Fruit fly (Drosophila melanogaster) whole organism, embryonic: ENCODE measurements around the gene peb.

Source experiments
- Atf3 ChIP-seq: fragments of 200-800 bp; sonication (Bioruptor generic); optimal IDR thresholded peaks from 3 replicates; lab custom pipeline; 2016; ENCODE audit warnings: missing biosample characterization, missing genetic modification characterization
- Bdp1 ChIP-seq: fragments of 200-800 bp; sonication (Bioruptor generic); optimal IDR thresholded peaks from 3 replicates; lab custom pipeline; 2016; ENCODE audit warnings: missing biosample characterization, missing genetic modification characterization
- CG10274 ChIP-seq: fragments of 200-800 bp; sonication (Bioruptor generic); optimal IDR thresholded peaks from 3 replicates; lab custom pipeline; 2017; ENCODE audit warnings: missing biosample characterization, mild to moderate bottlenecking, missing genetic modification characterization
- CG14667 ChIP-seq: fragments of 200-800 bp; sonication (Bioruptor generic); IDR thresholded peaks from 2 replicates; pipeline ENCODE4 v1.3.6; 2022; ENCODE audit warnings: missing biosample characterization, missing genetic modification characterization
- CG15514 ChIP-seq: fragments of 200-800 bp; sonication (Bioruptor generic); optimal IDR thresholded peaks from 3 replicates; lab custom pipeline; 2017; ENCODE audit warnings: missing biosample characterization, missing genetic modification characterization, mild to moderate bottlenecking, moderate library complexity, missing genetic modification reagents
- CG1602 ChIP-seq: fragments of 200-800 bp; sonication (Bioruptor generic); optimal IDR thresholded peaks from 3 replicates; lab custom pipeline; 2016; ENCODE audit warnings: missing biosample characterization, missing genetic modification characterization
- CG17829 ChIP-seq: fragments of 200-800 bp; optimal IDR thresholded peaks from 2 replicates; lab custom pipeline; 2019; ENCODE audit warnings: missing biosample characterization, mild to moderate bottlenecking, missing genetic modification characterization, moderate library complexity
- CG1792 ChIP-seq: fragments of 200-800 bp; sonication (Bioruptor generic); optimal IDR thresholded peaks from 2 replicates; lab custom pipeline; 2016; ENCODE audit warnings: missing biosample characterization, missing genetic modification characterization
- CG18599 ChIP-seq: fragments of 200-800 bp; sonication (Bioruptor generic); optimal IDR thresholded peaks from 3 replicates; lab custom pipeline; 2017; ENCODE audit warnings: missing biosample characterization, missing genetic modification characterization, mild to moderate bottlenecking, moderate library complexity, missing genetic modification reagents
- CG32532 ChIP-seq: fragments of 200-800 bp; sonication (Bioruptor generic); IDR thresholded peaks from 2 replicates; pipeline ENCODE4 v1.3.6; 2022; ENCODE audit warnings: missing biosample characterization, missing genetic modification characterization
- CG3726 ChIP-seq: fragments of 200-800 bp; sonication (Bioruptor generic); IDR thresholded peaks from 3 replicates; pipeline ENCODE4, ENCODE4 v1.3.6; 2022; ENCODE audit warnings: missing biosample characterization, missing genetic modification characterization
- CG3838 ChIP-seq: fragments of 200-800 bp; sonication (Bioruptor generic); optimal IDR thresholded peaks from 3 replicates; lab custom pipeline; 2016; ENCODE audit warnings: missing biosample characterization, missing genetic modification characterization
- CG43689 ChIP-seq: fragments of 200-800 bp; sonication (Bioruptor generic); IDR thresholded peaks from 2 replicates; pipeline ENCODE4 v1.3.6; 2022; ENCODE audit warnings: missing biosample characterization, missing genetic modification characterization
- CG4404 ChIP-seq: fragments of 200-800 bp; sonication (Bioruptor generic); IDR thresholded peaks from 2 replicates; pipeline ENCODE4 v1.3.6; 2022; ENCODE audit warnings: missing biosample characterization, missing genetic modification characterization
- CG4424 ChIP-seq: fragments of 200-800 bp; sonication (Bioruptor generic); optimal IDR thresholded peaks from 3 replicates; lab custom pipeline; 2016; ENCODE audit warnings: missing biosample characterization, missing genetic modification characterization
- CG8359 ChIP-seq: fragments of 200-800 bp; sonication (Bioruptor generic); optimal IDR thresholded peaks from 2 replicates; lab custom pipeline; 2017; ENCODE audit warnings: missing biosample characterization, mild to moderate bottlenecking, missing genetic modification characterization, borderline replicate concordance
- CG9215 ChIP-seq: fragments of 200-800 bp; sonication (Bioruptor generic); IDR thresholded peaks from 2 replicates; pipeline ENCODE4 v1.3.6; 2022; ENCODE audit warnings: missing biosample characterization, missing genetic modification characterization
- D ChIP-seq, 2 experiments: fragments of 200-800 bp in 1 of 2; fragments of >200 bp in 1 of 2; sonication (Bioruptor generic) in 1 of 2; optimal IDR thresholded peaks; 2 replicates in 1 of 2; 3 replicates in 1 of 2; lab custom pipeline; 2017; ENCODE audit warnings: mild to moderate bottlenecking in 1 of 2, missing biosample characterization in 1 of 2, missing genetic modification characterization in 1 of 2, missing genetic modification reagents in 1 of 2
- D19A ChIP-seq: fragments of 200-800 bp; optimal IDR thresholded peaks from 3 replicates; lab custom pipeline; 2019; ENCODE audit warnings: missing biosample characterization, mild to moderate bottlenecking, missing genetic modification characterization, moderate library complexity
- Dll ChIP-seq: fragments of 200-800 bp; sonication (Bioruptor generic); IDR thresholded peaks from 4 replicates; pipeline ENCODE4 v1.3.6; 2022; ENCODE audit warnings: missing biosample characterization, missing genetic modification characterization; ENCODE audit not compliant: partially characterized antibody
- Doc2 ChIP-seq: fragments of 200-800 bp; sonication (Bioruptor generic); IDR thresholded peaks from 2 replicates; pipeline ENCODE4 v1.3.6; 2022; ENCODE audit warnings: missing biosample characterization, missing genetic modification characterization
- Doc3 ChIP-seq: fragments of 200-800 bp; sonication (Bioruptor generic); IDR thresholded peaks from 3 replicates; pipeline ENCODE4 v1.3.6; 2022; ENCODE audit warnings: missing biosample characterization, missing genetic modification characterization; ENCODE audit not compliant: partially characterized antibody
- E2f2 ChIP-seq: fragments of 200-800 bp; sonication (Bioruptor generic); IDR thresholded peaks from 2 replicates; pipeline ENCODE4 v1.3.6; 2022; ENCODE audit warnings: missing biosample characterization, missing genetic modification characterization
- Fer3 ChIP-seq: fragments of 200-800 bp; sonication (Bioruptor generic); optimal IDR thresholded peaks from 2 replicates; lab custom pipeline; 2018; ENCODE audit warnings: missing biosample characterization, mild to moderate bottlenecking, missing genetic modification characterization, moderate library complexity
- HLH4C ChIP-seq: fragments of 200-800 bp; sonication (Bioruptor generic); IDR thresholded peaks from 3 replicates; pipeline ENCODE4 v1.3.6; 2022; ENCODE audit warnings: missing biosample characterization, missing genetic modification characterization; ENCODE audit not compliant: partially characterized antibody
- HLH54F ChIP-seq: fragments of 200-800 bp; sonication (Bioruptor generic); optimal IDR thresholded peaks from 3 replicates; lab custom pipeline; 2016; ENCODE audit warnings: missing biosample characterization, missing genetic modification characterization
- Mrtf ChIP-seq: fragments of 200-800 bp; sonication (Bioruptor generic); IDR thresholded peaks from 3 replicates; pipeline ENCODE4 v1.3.6; 2022; ENCODE audit warnings: missing biosample characterization, missing genetic modification characterization
- Myb ChIP-seq: fragments of 200-800 bp; sonication (Bioruptor generic); optimal IDR thresholded peaks from 2 replicates; lab custom pipeline; 2016; ENCODE audit warnings: missing biosample characterization, missing genetic modification characterization
- Oli ChIP-seq: fragments of 200-800 bp; sonication (Bioruptor generic); optimal IDR thresholded peaks from 2 replicates; lab custom pipeline; 2018; ENCODE audit warnings: missing biosample characterization, mild to moderate bottlenecking, missing genetic modification characterization, moderate library complexity
- Rfx ChIP-seq: fragments of 200-800 bp; sonication (Bioruptor generic); IDR thresholded peaks from 2 replicates; pipeline ENCODE4 v1.3.6; 2022; ENCODE audit warnings: missing biosample characterization, missing genetic modification characterization
- Xrp1 ChIP-seq: fragments of 200-800 bp; sonication (Bioruptor generic); IDR thresholded peaks from 2 replicates; pipeline ENCODE4 v1.3.6; 2022; ENCODE audit warnings: missing biosample characterization, missing genetic modification characterization
- aop ChIP-seq: fragments of 200-800 bp; sonication (Bioruptor generic); IDR thresholded peaks from 2 replicates; pipeline ENCODE4 v1.3.6; 2022; ENCODE audit warnings: missing biosample characterization, missing genetic modification characterization
- ash1 ChIP-seq: fragments of 200-800 bp; sonication (Bioruptor generic); optimal IDR thresholded peaks from 2 replicates; lab custom pipeline; 2018; ENCODE audit warnings: missing biosample characterization, mild to moderate bottlenecking, missing genetic modification characterization
- az2 ChIP-seq: fragments of 200-800 bp; sonication (Bioruptor generic); optimal IDR thresholded peaks from 3 replicates; lab custom pipeline; 2016; ENCODE audit warnings: missing biosample characterization, missing genetic modification characterization
- bigmax ChIP-seq: fragments of 200-800 bp; sonication (Bioruptor generic); optimal IDR thresholded peaks from 2 replicates; lab custom pipeline; 2018; ENCODE audit warnings: missing biosample characterization, mild to moderate bottlenecking, missing genetic modification characterization
- br ChIP-seq: fragments of >200 bp; optimal IDR thresholded peaks from 2 replicates; lab custom pipeline; 2017
- caup ChIP-seq: fragments of 200-800 bp; sonication (Bioruptor generic); optimal IDR thresholded peaks from 3 replicates; lab custom pipeline; 2017; ENCODE audit warnings: missing biosample characterization, mild to moderate bottlenecking, missing genetic modification characterization, moderate library complexity; ENCODE audit not compliant: severe bottlenecking
- gcm ChIP-seq: fragments of 200-800 bp; sonication (Bioruptor generic); optimal IDR thresholded peaks from 2 replicates; lab custom pipeline; 2019; ENCODE audit warnings: missing biosample characterization, mild to moderate bottlenecking, missing genetic modification characterization, moderate library complexity
- gfzf ChIP-seq: fragments of 200-800 bp; sonication (Bioruptor generic); optimal IDR thresholded peaks from 2 replicates; lab custom pipeline; 2016; ENCODE audit warnings: missing biosample characterization, mild to moderate bottlenecking, missing genetic modification characterization, moderate library complexity
- gsb-n ChIP-seq: fragments of 200-800 bp; sonication (Bioruptor generic); optimal IDR thresholded peaks from 3 replicates; lab custom pipeline; 2018; ENCODE audit warnings: missing biosample characterization, mild to moderate bottlenecking, missing genetic modification characterization
- insv ChIP-seq, 2 experiments: fragments of 200-800 bp; sonication (Bioruptor generic); optimal IDR thresholded peaks; 3 replicates each; lab custom pipeline; 2016 to 2018; ENCODE audit warnings: missing biosample characterization in 2 of 2, missing genetic modification characterization in 2 of 2
- jing ChIP-seq: fragments of 200-800 bp; sonication (Bioruptor generic); optimal IDR thresholded peaks from 2 replicates; lab custom pipeline; 2018; ENCODE audit warnings: missing biosample characterization, mild to moderate bottlenecking, missing genetic modification characterization
- kni ChIP-seq: fragments of 200-800 bp; sonication (Bioruptor generic); optimal IDR thresholded peaks from 3 replicates; lab custom pipeline; 2017; ENCODE audit warnings: mild to moderate bottlenecking, missing biosample characterization, missing genetic modification reagents, missing genetic modification characterization
- lbe ChIP-seq: fragments of 200-800 bp; sonication (Bioruptor generic); optimal IDR thresholded peaks from 2 replicates; lab custom pipeline; 2016; ENCODE audit warnings: missing biosample characterization, mild to moderate bottlenecking, missing genetic modification characterization
- nerfin-1 ChIP-seq: fragments of 200-800 bp; sonication (Bioruptor generic); optimal IDR thresholded peaks from 3 replicates; lab custom pipeline; 2019; ENCODE audit warnings: missing biosample characterization, mild to moderate bottlenecking, missing genetic modification characterization, moderate library complexity
- onecut ChIP-seq: fragments of 200-800 bp; sonication (Bioruptor generic); IDR thresholded peaks from 2 replicates; pipeline ENCODE4 v1.3.6; 2022; ENCODE audit warnings: missing biosample characterization, missing genetic modification characterization
- pita ChIP-seq: fragments of 200-800 bp; sonication (Bioruptor generic); optimal IDR thresholded peaks from 2 replicates; lab custom pipeline; 2017; ENCODE audit warnings: missing biosample characterization, mild to moderate bottlenecking, missing genetic modification characterization
- sens ChIP-seq: fragments of 200-800 bp; sonication (Bioruptor generic); peaks from one replicate; lab custom pipeline; 2016; ENCODE audit warnings: missing biosample characterization, missing genetic modification characterization
- seq ChIP-seq: fragments of 200-800 bp; sonication (Bioruptor generic); IDR thresholded peaks from 2 replicates; pipeline ENCODE4 v1.3.6; 2022; ENCODE audit warnings: missing biosample characterization, missing genetic modification characterization
- sima ChIP-seq: fragments of 200-800 bp; sonication (Bioruptor generic); optimal IDR thresholded peaks from 2 replicates; lab custom pipeline; 2016; ENCODE audit warnings: missing biosample characterization, missing genetic modification characterization
- trem ChIP-seq: fragments of 200-800 bp; optimal IDR thresholded peaks from 3 replicates; lab custom pipeline; 2019; ENCODE audit warnings: missing biosample characterization, mild to moderate bottlenecking, missing genetic modification characterization, moderate library complexity
- wek ChIP-seq: fragments of 200-800 bp; sonication (Bioruptor generic); optimal IDR thresholded peaks from 3 replicates; lab custom pipeline; 2018; ENCODE audit warnings: missing biosample characterization, mild to moderate bottlenecking, missing genetic modification characterization, moderate library complexity

Gene peb

DNA sequence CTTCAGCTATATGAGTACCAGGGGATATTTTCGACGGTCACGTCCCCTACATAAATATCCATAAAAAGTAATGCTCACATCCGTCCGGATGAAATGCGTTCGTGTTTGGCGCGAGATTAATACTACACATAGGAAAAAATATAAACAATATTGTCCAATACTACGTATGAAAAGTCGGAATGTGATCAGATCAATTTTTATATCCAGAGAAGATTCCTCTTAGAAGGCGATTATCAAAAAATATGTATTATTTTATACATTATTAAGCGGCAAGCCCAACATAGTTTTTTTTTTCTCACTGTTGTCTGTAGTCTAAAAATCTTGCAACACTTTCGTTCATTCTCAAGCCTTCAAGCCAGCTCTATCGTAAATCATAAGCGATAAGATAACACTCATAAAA, 43.4 kb upstream of the peb start (continued):
- TF ChIP-seq HLH54F (GFP tag; lab: Kevin White, UChicago) (no peak), CG15514 (no peak), jing (no peak), Xrp1 (peak; percentile 57; the same call in 1 of the 2 replicates), CG1792 (GFP tag; lab: Kevin White, UChicago) (no peak), gcm (no peak), HLH4C (GFP tag; lab: Robert Waterston, UW) (no peak), sima (GFP tag; lab: Kevin White, UChicago) (no peak), D (optimal IDR thresholded peaks at IDR 0.05; lab: Kevin White, UChicago) (no peak), D (GFP tag; optimal IDR thresholded peaks at IDR 0.05; lab: Kevin White, UChicago) (peak; percentile 27), CG43689 (no peak), Fer3 (tag; lab: Kevin White, UChicago) (no peak), wek (GFP tag; lab: Kevin White, UChicago) (no peak), pita (no peak), CG3838 (no peak), Doc3 (GFP tag; lab: Robert Waterston, UW) (no peak), Myb (GFP tag; lab: Kevin White, UChicago) (no peak), onecut (no peak), CG9215 (GFP tag; lab: Robert Waterston, UW) (no peak), nerfin-1 (tag; lab: Kevin White, UChicago) (no peak), Doc2 (GFP tag; lab: Robert Waterston, UW) (no peak), CG4424 (GFP tag; lab: Kevin White, UChicago) (peak; percentile 27), Bdp1 (no peak), insv (GFP tag; optimal IDR thresholded peaks at IDR 0.05; lab: Kevin White, UChicago) (no peak), CG1602 (GFP tag; lab: Kevin White, UChicago) (no peak), aop (no peak), lbe (no peak), sens (GFP tag; lab: Kevin White, UChicago) (peak; percentile 78), gfzf (no peak), kni (GFP tag; lab: Kevin White, UChicago) (no peak), CG8359 (GFP tag; lab: Kevin White, UChicago) (no peak), Oli (tag; lab: Kevin White, UChicago) (peak; percentile 28), Mrtf (GFP tag; lab: Robert Waterston, UW) (no peak), CG14667 (no peak), CG3726 (GFP tag; lab: Robert Waterston, UW) (no peak), az2 (no peak), gsb-n (no peak), ash1 (GFP tag; lab: Kevin White, UChicago) (no peak), CG17829 (tag; lab: Kevin White, UChicago) (peak; percentile 23), caup (GFP tag; lab: Kevin White, UChicago) (no peak), br (no peak), CG32532 (GFP tag; lab: Robert Waterston, UW) (no peak), E2f2 (GFP tag; lab: Robert Waterston, UW) (no peak), Rfx (GFP tag; lab: Robert Waterston, UW) (no peak), trem (tag; lab: Kevin White, UChicago) (peak; percentile 31), Atf3 (no peak), seq (no peak), Dll (GFP tag; lab: Robert Waterston, UW) (no peak), D19A (tag; lab: Kevin White, UChicago) (peak; percentile 9), CG10274 (GFP tag; lab: Kevin White, UChicago) (no peak), bigmax (no peak), CG18599 (GFP tag; lab: Kevin White, UChicago) (no peak), CG4404 (GFP tag; lab: Robert Waterston, UW) (peak; percentile 34)
